Fruit fly (Drosophila melanogaster): ENCODE results near the gene CG14546.

CG14546 gene

DNA sequence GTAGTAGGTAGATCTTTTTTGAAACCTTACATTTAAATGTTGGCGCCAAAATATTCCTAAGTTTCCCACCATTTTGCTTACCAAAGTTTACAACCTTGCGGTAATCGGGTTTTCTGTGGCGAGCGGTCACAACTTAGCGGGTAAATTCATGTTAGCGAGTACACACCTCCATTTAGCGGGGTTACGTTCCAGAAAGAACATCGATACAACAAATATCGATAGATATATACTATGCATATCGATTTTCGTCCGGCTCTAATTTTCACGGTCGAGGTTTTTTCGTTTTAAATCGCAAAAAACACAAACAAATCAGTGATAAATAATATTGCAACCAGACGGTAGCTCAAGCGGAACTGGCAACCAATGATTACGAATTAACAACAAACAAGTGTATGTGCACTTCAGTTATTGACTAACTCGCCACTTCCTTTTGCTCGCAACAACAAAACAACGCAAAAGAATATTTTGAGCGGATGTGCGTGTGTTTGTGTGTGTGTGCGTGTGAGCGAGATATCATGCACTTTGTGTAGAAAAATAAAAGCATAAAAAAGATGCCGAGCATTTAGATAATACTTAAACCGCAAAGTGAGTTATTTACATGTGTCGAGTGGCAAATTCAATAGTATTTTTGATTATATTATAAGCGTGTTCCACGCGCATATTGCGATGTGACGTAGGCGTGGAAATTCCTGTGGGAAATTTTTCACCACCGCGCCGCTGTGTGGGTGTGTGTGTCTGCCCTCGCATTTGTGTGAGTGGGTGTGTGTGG is 33.9 kb downstream of the CG14546 start, which contains the start of gene Lnk (continued):
- TF ChIP-seq oc (tag; optimal IDR thresholded peaks at IDR 0.05) (no peak), CG33557 (GFP tag; optimal IDR thresholded peaks at IDR 0.05) (no peak), luna (GFP tag; optimal IDR thresholded peaks at IDR 0.05) (no peak), CG13624 (GFP tag; optimal IDR thresholded peaks at IDR 0.05) (peak; percentile 77), pan (optimal IDR thresholded peaks at IDR 0.05) (no peak), pan (GFP tag; optimal IDR thresholded peaks at IDR 0.05 in 1 of 2, IDR thresholded peaks at IDR 0.05 in 1 of 2) (no peak), Gsc (GFP tag; IDR thresholded peaks at IDR 0.05) (no peak), sna (GFP tag; IDR thresholded peaks at IDR 0.05; ENCODE audit: partially characterized antibody) (peak; percentile 70), CG18764 (GFP tag; optimal IDR thresholded peaks at IDR 0.05) (no peak), trem (tag; optimal IDR thresholded peaks at IDR 0.05) (peak; percentile 75), Hand (GFP tag; optimal IDR thresholded peaks at IDR 0.05) (peak; percentile 12), Ada2b (GFP tag; IDR thresholded peaks at IDR 0.05) (no peak), zfh2 (GFP tag; optimal IDR thresholded peaks at IDR 0.05) (no peak), CG12155 (GFP tag; optimal IDR thresholded peaks at IDR 0.05) (peak; percentile 17), Kr (GFP tag; optimal IDR thresholded peaks at IDR 0.05) (no peak), Meics (GFP tag; optimal IDR thresholded peaks at IDR 0.05) (no peak), Ptx1 (GFP tag; IDR thresholded peaks at IDR 0.05) (no peak), Sin3A (optimal IDR thresholded peaks at IDR 0.05) (peak; percentile 79), CG17802 (tag; optimal IDR thresholded peaks at IDR 0.05) (no peak), YL-1 (GFP tag; optimal IDR thresholded peaks at IDR 0.05) (peak; percentile 95), CG10366 (GFP tag; IDR thresholded peaks at IDR 0.05) (no peak), zen (tag; optimal IDR thresholded peaks at IDR 0.05) (peak; percentile 30), Jarid2 (GFP tag; optimal IDR thresholded peaks at IDR 0.05) (no peak), CG12942 (GFP tag; optimal IDR thresholded peaks at IDR 0.05) (no peak), tx (GFP tag; optimal IDR thresholded peaks at IDR 0.05) (no peak), CG4820 (GFP tag; optimal IDR thresholded peaks at IDR 0.05) (no peak), CG30403 (GFP tag; optimal IDR thresholded peaks at IDR 0.05) (peak; percentile 3), C15 (GFP tag; IDR thresholded peaks at IDR 0.05) (no peak), CG33213 (GFP tag; optimal IDR thresholded peaks at IDR 0.05) (peak; percentile 29), CG6791 (GFP tag; IDR thresholded peaks at IDR 0.05; ENCODE audit: partially characterized antibody) (peak; percentile 92), dpn (GFP tag; optimal IDR thresholded peaks at IDR 0.05) (peak; percentile 10 to 33), Xrp1 (GFP tag; IDR thresholded peaks at IDR 0.05) (no peak), Fer1 (GFP tag; optimal IDR thresholded peaks at IDR 0.05) (peak; percentile 42), NC2α (GFP tag; optimal IDR thresholded peaks at IDR 0.05) (no peak), CG12236 (GFP tag; optimal IDR thresholded peaks at IDR 0.05) (no peak), Chrac-16 (GFP tag; optimal IDR thresholded peaks at IDR 0.05) (no peak), CG17186 (GFP tag; optimal IDR thresholded peaks at IDR 0.05) (peak; percentile 53), CG7372 (GFP tag; IDR thresholded peaks at IDR 0.05) (no peak), Gug (GFP tag; IDR thresholded peaks at IDR 0.05) (no peak), Dip2 (GFP tag; IDR thresholded peaks at IDR 0.05) (no peak), Opbp (GFP tag; IDR thresholded peaks at IDR 0.05; ENCODE audit: partially characterized antibody) (peak; percentile 95), HmgD (GFP tag; optimal IDR thresholded peaks at IDR 0.05) (peak; percentile 37), CG2875 (GFP tag; optimal IDR thresholded peaks at IDR 0.05) (no peak), ftz-f1 (GFP tag; optimal IDR thresholded peaks at IDR 0.05) (no peak), Neu2 (GFP tag; optimal IDR thresholded peaks at IDR 0.05; ENCODE audit: borderline replicate concordance) (no peak), CG9876 (GFP tag; optimal IDR thresholded peaks at IDR 0.05) (no peak), insv (GFP tag; optimal IDR thresholded peaks at IDR 0.05) (peak in 1 of 2 experiments; percentile 71), CG11456 (GFP tag; IDR thresholded peaks at IDR 0.05) (no peak), lola (GFP tag; optimal IDR thresholded peaks at IDR 0.05) (no peak), CG4617 (GFP tag; optimal IDR thresholded peaks at IDR 0.05; ENCODE audit: borderline replicate concordance) (peak; percentile 87)

All from whole organism, embryonic.